Worm (Caenorhabditis elegans) whole organism, young adult: Measurements from ENCODE around the gene asp-1.

Experiments
- B0019.2 ChIP-seq: fragments of 200-800 bp; sonication (Bioruptor generic); conservative IDR thresholded peaks from 2 replicates; pipeline ENCODE4 v1.3.6; 2022; ENCODE audit warnings: missing genetic modification reagents, missing genetic modification characterization, missing compliant biosample characterization
- B0336.3 ChIP-seq: fragments of 200-800 bp; sonication (Bioruptor generic); IDR thresholded peaks from 2 replicates; pipeline ENCODE4 v1.3.6; 2022; ENCODE audit warnings: missing genetic modification characterization, missing compliant biosample characterization
- D2030.7 ChIP-seq: fragments of 200-800 bp; sonication (Bioruptor generic); IDR thresholded peaks from 2 replicates; pipeline ENCODE4 v1.3.6; 2022; ENCODE audit warnings: missing genetic modification reagents, missing genetic modification characterization, missing compliant biosample characterization
- F23B12.7 ChIP-seq: sonication (generic microtip); optimal IDR thresholded peaks from 2 replicates; lab custom pipeline; 2017; ENCODE audit warnings: missing genetic modification characterization, mild to moderate bottlenecking, missing compliant biosample characterization, antibody characterized with exemption, moderate library complexity; ENCODE audit not compliant: insufficient read depth
- F33H1.4 ChIP-seq: fragments of 200-800 bp; sonication (Bioruptor generic); IDR thresholded peaks from 2 replicates; pipeline ENCODE4 v1.3.6; 2022; ENCODE audit warnings: missing genetic modification reagents, missing genetic modification characterization, missing compliant biosample characterization
- F39B2.1 ChIP-seq: fragments of 200-800 bp; sonication (Bioruptor generic); IDR thresholded peaks from 2 replicates; pipeline ENCODE4 v1.3.6; 2022; ENCODE audit warnings: missing genetic modification reagents, missing genetic modification characterization, missing compliant biosample characterization
- T07F8.4 ChIP-seq: sonication (generic microtip); optimal IDR thresholded peaks from 2 replicates; lab custom pipeline; 2016; ENCODE audit warnings: mild to moderate bottlenecking, missing genetic modification characterization, moderate library complexity, missing compliant biosample characterization
- Y53G8AR.9 ChIP-seq: fragments of 200-800 bp; sonication (Bioruptor generic); conservative IDR thresholded peaks from 2 replicates; pipeline ENCODE4 v1.3.6; 2022; ENCODE audit warnings: missing genetic modification reagents, missing genetic modification characterization, missing compliant biosample characterization
- Y56A3A.18 ChIP-seq: fragments of 200-800 bp; sonication (Bioruptor generic); IDR thresholded peaks from 2 replicates; pipeline ENCODE4 v1.3.6; 2022; ENCODE audit warnings: missing genetic modification reagents, missing genetic modification characterization, missing compliant biosample characterization
- Y79H2A.3 ChIP-seq: fragments of 200-800 bp; sonication (Bioruptor generic); conservative IDR thresholded peaks from 2 replicates; pipeline ENCODE4 v1.3.6; 2022; ENCODE audit warnings: missing genetic modification reagents, missing genetic modification characterization, missing compliant biosample characterization
- cebp-1 ChIP-seq, 2 experiments: fragments of 200-800 bp in 1 of 2; sonication (Bioruptor generic) in 1 of 2; sonication (generic microtip) in 1 of 2; IDR thresholded peaks in 1 of 2; optimal IDR thresholded peaks in 1 of 2; 2 replicates each; pipeline versions ENCODE4 v1.3.6 to Lab custom; 2017 to 2022; ENCODE audit warnings: missing compliant biosample characterization in 2 of 2, missing genetic modification characterization in 2 of 2, mild to moderate bottlenecking in 1 of 2, missing genetic modification reagents in 1 of 2, moderate library complexity in 1 of 2
- ceh-27 ChIP-seq: fragments of 200-800 bp; sonication (Bioruptor generic); optimal IDR thresholded peaks from 2 replicates; lab custom pipeline; 2018; ENCODE audit warnings: mild to moderate bottlenecking, missing genetic modification characterization, moderate library complexity, missing compliant biosample characterization
- ceh-58 ChIP-seq: fragments of 200-800 bp; sonication (Bioruptor generic); IDR thresholded peaks from 2 replicates; pipeline ENCODE4 v1.3.6; 2022; ENCODE audit warnings: missing genetic modification characterization, missing compliant biosample characterization
- chd-7 ChIP-seq: sonication (generic microtip); optimal IDR thresholded peaks from 2 replicates; lab custom pipeline; 2016; ENCODE audit warnings: mild to moderate bottlenecking, missing genetic modification characterization, moderate library complexity, missing compliant biosample characterization
- dpff-1 ChIP-seq: sonication (generic microtip); optimal IDR thresholded peaks from 2 replicates; lab custom pipeline; 2017; ENCODE audit warnings: mild to moderate bottlenecking, missing genetic modification characterization, missing compliant biosample characterization
- dpl-1 ChIP-seq: fragments of 150-350 bp; optimal IDR thresholded peaks from 2 replicates; lab custom pipeline; 2014; ENCODE audit warnings: missing biosample characterization, missing genetic modification reagents, missing genetic modification characterization
- egl-44 ChIP-seq: fragments of 200-800 bp; sonication (Bioruptor generic); IDR thresholded peaks from 2 replicates; pipeline ENCODE4 v1.3.6; 2022; ENCODE audit warnings: missing genetic modification reagents, missing genetic modification characterization, missing compliant biosample characterization
- ets-4 ChIP-seq: fragments of 200-800 bp; sonication (Bioruptor generic); optimal IDR thresholded peaks from 2 replicates; lab custom pipeline; 2018; ENCODE audit warnings: mild to moderate bottlenecking, missing genetic modification characterization, missing compliant biosample characterization
- fkh-3 ChIP-seq: sonication (generic microtip); optimal IDR thresholded peaks from 2 replicates; lab custom pipeline; 2016; ENCODE audit warnings: mild to moderate bottlenecking, missing genetic modification characterization, missing compliant biosample characterization
- gei-17 ChIP-seq: fragments of 200-800 bp; sonication (Bioruptor generic); optimal IDR thresholded peaks from 2 replicates; lab custom pipeline; 2018; ENCODE audit warnings: mild to moderate bottlenecking, missing genetic modification characterization, missing compliant biosample characterization
- hsf-1 ChIP-seq: fragments of 200-800 bp; sonication (Bioruptor generic); IDR thresholded peaks from 2 replicates; pipeline ENCODE4 v1.3.6; 2022; ENCODE audit warnings: missing genetic modification reagents, missing genetic modification characterization, missing compliant biosample characterization
- lag-1 ChIP-seq: fragments of 200-800 bp; sonication (Bioruptor generic); IDR thresholded peaks from 2 replicates; pipeline ENCODE4 v1.3.6; 2022; ENCODE audit warnings: missing genetic modification reagents, missing genetic modification characterization, missing compliant biosample characterization
- let-526 ChIP-seq: fragments of 200-800 bp; sonication (Bioruptor generic); IDR thresholded peaks from 2 replicates; pipeline ENCODE4 v1.3.6; 2022; ENCODE audit warnings: missing genetic modification reagents, missing genetic modification characterization, missing compliant biosample characterization
- lin-26 ChIP-seq: fragments of 200-800 bp; sonication (Bioruptor generic); IDR thresholded peaks from 2 replicates; pipeline ENCODE4 v1.3.6; 2022; ENCODE audit warnings: missing genetic modification reagents, missing genetic modification characterization, missing compliant biosample characterization
- lin-40 ChIP-seq: sonication (generic microtip); optimal IDR thresholded peaks from 2 replicates; lab custom pipeline; 2016; ENCODE audit warnings: missing genetic modification characterization, mild to moderate bottlenecking, missing compliant biosample characterization, missing genotype, missing genetic modification reagents
- lir-1 ChIP-seq: fragments of 200-800 bp; sonication (Bioruptor generic); conservative IDR thresholded peaks from 2 replicates; pipeline ENCODE4 v1.3.6; 2022; ENCODE audit warnings: missing genetic modification reagents, missing genetic modification characterization, missing compliant biosample characterization
- mcd-1 ChIP-seq: fragments of 200-800 bp; sonication (Bioruptor generic); IDR thresholded peaks from 2 replicates; pipeline ENCODE4 v1.3.6; 2022; ENCODE audit warnings: missing genetic modification reagents, missing genetic modification characterization, missing compliant biosample characterization
- mel-28 ChIP-seq: sonication (generic microtip); optimal IDR thresholded peaks from 2 replicates; lab custom pipeline; 2016; ENCODE audit warnings: borderline replicate concordance, mild to moderate bottlenecking, missing genetic modification characterization, missing compliant biosample characterization
- mes-4 ChIP-seq: sonication (generic microtip); optimal IDR thresholded peaks from 2 replicates; lab custom pipeline; 2016; ENCODE audit warnings: missing genotype, missing genetic modification characterization, missing compliant biosample characterization
- mxl-1 ChIP-seq: sonication (generic microtip); optimal IDR thresholded peaks from 2 replicates; lab custom pipeline; 2016; ENCODE audit warnings: missing genetic modification characterization, missing compliant biosample characterization
- nfya-2 ChIP-seq: fragments of 200-800 bp; sonication (Bioruptor generic); IDR thresholded peaks from 2 replicates; pipeline ENCODE4 v1.3.6; 2022; ENCODE audit warnings: missing genetic modification reagents, missing genetic modification characterization, missing compliant biosample characterization
- nhr-120 ChIP-seq: fragments of 200-800 bp; sonication (Bioruptor generic); IDR thresholded peaks from 2 replicates; pipeline ENCODE4 v1.3.6; 2022; ENCODE audit warnings: missing genetic modification characterization, missing compliant biosample characterization
- nhr-27 ChIP-seq: fragments of 200-800 bp; sonication (Bioruptor generic); optimal IDR thresholded peaks from 2 replicates; lab custom pipeline; 2018; ENCODE audit warnings: mild to moderate bottlenecking, missing genetic modification characterization, moderate library complexity, missing compliant biosample characterization
- nhr-80 ChIP-seq: sonication (generic microtip); optimal IDR thresholded peaks from 2 replicates; lab custom pipeline; 2016; ENCODE audit warnings: missing genetic modification characterization, missing compliant biosample characterization
- pbrm-1 ChIP-seq: fragments of 200-800 bp; sonication (Bioruptor generic); IDR thresholded peaks from 2 replicates; pipeline ENCODE4 v1.3.6; 2022; ENCODE audit warnings: missing genetic modification reagents, missing genetic modification characterization, missing compliant biosample characterization
- sea-2 ChIP-seq: fragments of 200-800 bp; sonication (Bioruptor generic); IDR thresholded peaks from 2 replicates; pipeline ENCODE4 v1.3.6; 2022; ENCODE audit warnings: missing genetic modification characterization, missing compliant biosample characterization
- snpc-3.4 ChIP-seq: sonication (generic microtip); optimal IDR thresholded peaks from 2 replicates; lab custom pipeline; 2017; ENCODE audit warnings: missing genetic modification characterization, mild to moderate bottlenecking, missing compliant biosample characterization, antibody characterized with exemption, moderate library complexity, missing genotype, missing genetic modification reagents
- tbx-9 ChIP-seq: sonication (generic microtip); optimal IDR thresholded peaks from 2 replicates; lab custom pipeline; 2016; ENCODE audit warnings: borderline replicate concordance, missing genetic modification characterization, inconsistent platforms, missing compliant biosample characterization
- xnd-1 ChIP-seq: sonication (generic microtip); optimal IDR thresholded peaks from 2 replicates; lab custom pipeline; 2016; ENCODE audit warnings: missing genotype, missing genetic modification reagents, missing genetic modification characterization, missing compliant biosample characterization
- zfh-2 ChIP-seq: fragments of 200-800 bp; sonication (Bioruptor generic); conservative IDR thresholded peaks from 2 replicates; pipeline ENCODE4 v1.3.6; 2022; ENCODE audit warnings: missing genetic modification reagents, missing genetic modification characterization, missing compliant biosample characterization
- ztf-22 ChIP-seq: fragments of 200-800 bp; sonication (Bioruptor generic); optimal IDR thresholded peaks from 2 replicates; lab custom pipeline; 2018; ENCODE audit warnings: mild to moderate bottlenecking, missing genetic modification characterization, moderate library complexity, missing compliant biosample characterization

asp-1 gene

ce11 chrV:19053281-19053680, 2.7 kb upstream of the asp-1 start (continued):
- TF ChIP-seq let-526 (GFP tag; lab: Robert Waterston, UW) = 0 out of 2 replicates have a peak, but pooled peaks have one; percentile 32
- peak; percentile 34 for TF ChIP-seq ztf-22
- no peak for TF ChIP-seq mes-4 (tag; lab: Kevin White, UChicago)
- no peak for TF ChIP-seq chd-7 (tag; lab: Kevin White, UChicago)
- TF ChIP-seq mel-28 = no peak

ce11 chrV:19051425-19051824, 873 bp upstream of the asp-1 start:
- TF ChIP-seq dpff-1 (tag; lab: Kevin White, UChicago) = no peak
- peak; percentile 81 for TF ChIP-seq nhr-80 (tag; lab: Kevin White, UChicago)
- TF ChIP-seq snpc-3.4 (tag; lab: Kevin White, UChicago) = no peak

ce11 chrV:19050888-19051287, 336 bp upstream of the asp-1 start:
- TF ChIP-seq lag-1 (GFP tag; lab: Robert Waterston, UW) = no peak
- no peak for TF ChIP-seq gei-17 (GFP tag; lab: Kevin White, UChicago)
- TF ChIP-seq dpl-1 = no peak
- no peak for TF ChIP-seq lir-1
- no peak for TF ChIP-seq F39B2.1 (GFP tag; lab: Robert Waterston, UW)
- no peak for TF ChIP-seq sea-2
- no peak for TF ChIP-seq dpff-1 (tag; lab: Kevin White, UChicago)
- no peak for TF ChIP-seq B0019.2 (GFP tag; lab: Robert Waterston, UW)
- no peak for TF ChIP-seq mcd-1 (GFP tag; lab: Robert Waterston, UW)
- TF ChIP-seq xnd-1 (tag; lab: Kevin White, UChicago) = no peak
- no peak for TF ChIP-seq Y56A3A.18 (GFP tag; lab: Robert Waterston, UW)
- TF ChIP-seq D2030.7 (GFP tag; lab: Robert Waterston, UW) = no peak
- no peak for TF ChIP-seq ceh-27
- no peak for TF ChIP-seq cebp-1 (GFP tag; IDR thresholded peaks at IDR 0.05; lab: Robert Waterston, UW)
- TF ChIP-seq cebp-1 (tag; optimal IDR thresholded peaks at IDR 0.05; lab: Kevin White, UChicago) = no peak
- no peak for TF ChIP-seq nhr-27
- no peak for TF ChIP-seq ceh-58 (GFP tag; lab: Robert Waterston, UW)
- TF ChIP-seq ets-4 (GFP tag; lab: Kevin White, UChicago) = no peak
- no peak for TF ChIP-seq nhr-120 (GFP tag; lab: Robert Waterston, UW)

- no peak for TF ChIP-seq F33H1.4 (GFP tag; lab: Robert Waterston, UW)
- 0 out of 2 replicates have a peak, but pooled peaks have one; percentile 9 for TF ChIP-seq egl-44 (GFP tag; lab: Robert Waterston, UW)
- no peak for TF ChIP-seq nhr-27
- TF ChIP-seq Y79H2A.3 (GFP tag; lab: Robert Waterston, UW) = 0 out of 2 replicates have a peak, but pooled peaks have one; percentile 48
- peak; percentile 27 for TF ChIP-seq F23B12.7 (tag; lab: Kevin White, UChicago)
- peak; percentile 37; the same call in 1 of the 2 replicates for TF ChIP-seq Y56A3A.18 (GFP tag; lab: Robert Waterston, UW)
- TF ChIP-seq B0336.3 = peak; percentile 56; the same call in 1 of the 2 replicates
- TF ChIP-seq let-526 (GFP tag; lab: Robert Waterston, UW) = no peak
- no peak for TF ChIP-seq lin-40
- no peak for TF ChIP-seq cebp-1 (GFP tag; IDR thresholded peaks at IDR 0.05; lab: Robert Waterston, UW)
- TF ChIP-seq cebp-1 (tag; optimal IDR thresholded peaks at IDR 0.05; lab: Kevin White, UChicago) = peak; percentile 32
- peak; percentile 59 for TF ChIP-seq nhr-80 (tag; lab: Kevin White, UChicago)
- no peak for TF ChIP-seq fkh-3 (tag; lab: Kevin White, UChicago)
- TF ChIP-seq mxl-1 (tag; lab: Kevin White, UChicago) = no peak
- no peak for TF ChIP-seq lin-26
- TF ChIP-seq hsf-1 (GFP tag; lab: Robert Waterston, UW) = no peak
- TF ChIP-seq nfya-2 = no peak
- TF ChIP-seq T07F8.4 (tag; lab: Kevin White, UChicago) = no peak
- peak; percentile 70; the same call in 1 of the 2 replicates for TF ChIP-seq zfh-2
- 0 out of 2 replicates have a peak, but pooled peaks have one; percentile 52 for TF ChIP-seq Y53G8AR.9 (GFP tag; lab: Robert Waterston, UW)
- peak; percentile 39; the same call in 1 of the 2 replicates for TF ChIP-seq pbrm-1 (GFP tag; lab: Robert Waterston, UW)
- no peak for TF ChIP-seq tbx-9 (tag; lab: Kevin White, UChicago)
These were observed 1.1 kb downstream of the asp-1 start for ce11 chrV:19049140-19050092.
